Fruit fly (Drosophila melanogaster): ENCODE measurements around the gene mRpL9.

mRpL9 gene

dm6 chr3R:15342926-15343685 lies 12.6 kb downstream of the mRpL9 start, which contains the start of gene Nagk (continued):
- TF ChIP-seq her (GFP tag; optimal IDR thresholded peaks at IDR 0.05), result peak; percentile 40
- peak; percentile 67 for TF ChIP-seq Hsf (GFP tag; optimal IDR thresholded peaks at IDR 0.05)
- peak; percentile 19; the same call in 1 of the 3 replicates for TF ChIP-seq CG11695 (GFP tag; IDR thresholded peaks at IDR 0.05)
- peak; percentile 13; the same call in 1 of the 2 replicates for TF ChIP-seq Atf6 (GFP tag; IDR thresholded peaks at IDR 0.05)
- TF ChIP-seq gem (tag; optimal IDR thresholded peaks at IDR 0.05), result peak; percentile 73
- TF ChIP-seq Dek (tag; optimal IDR thresholded peaks at IDR 0.05), result peak; percentile 35
- TF ChIP-seq Kr (GFP tag; optimal IDR thresholded peaks at IDR 0.05), result no peak
- TF ChIP-seq Hmx (GFP tag; optimal IDR thresholded peaks at IDR 0.05), result no peak
- TF ChIP-seq nau (GFP tag; optimal IDR thresholded peaks at IDR 0.05), result no peak
- no peak for TF ChIP-seq CG7271 (tag; optimal IDR thresholded peaks at IDR 0.05)
- peak; percentile 88 for TF ChIP-seq CG17361 (GFP tag; IDR thresholded peaks at IDR 0.05)
- no peak for TF ChIP-seq CG4404 (GFP tag; IDR thresholded peaks at IDR 0.05)
- TF ChIP-seq CG4360 (GFP tag; IDR thresholded peaks at IDR 0.05), result no peak
- TF ChIP-seq CG31441 (GFP tag; IDR thresholded peaks at IDR 0.05), result peak; percentile 70
- TF ChIP-seq tap (tag; optimal IDR thresholded peaks at IDR 0.05), result no peak
- no peak for TF ChIP-seq psq (GFP tag; optimal IDR thresholded peaks at IDR 0.05)
- TF ChIP-seq dan (GFP tag; IDR thresholded peaks at IDR 0.05), result no peak
- TF ChIP-seq Atf-2 (GFP tag; optimal IDR thresholded peaks at IDR 0.05), result peak; percentile 69
- TF ChIP-seq nerfin-2 (GFP tag; IDR thresholded peaks at IDR 0.05; ENCODE audit: partially characterized antibody), result no peak
- peak; percentile 47 for TF ChIP-seq CG9817 (tag; optimal IDR thresholded peaks at IDR 0.05)
- peak; percentile 54 for TF ChIP-seq Dad (GFP tag; optimal IDR thresholded peaks at IDR 0.05)
- no peak for TF ChIP-seq gsb (GFP tag; IDR thresholded peaks at IDR 0.05)
- peak; percentile 59 for TF ChIP-seq ind (GFP tag; optimal IDR thresholded peaks at IDR 0.05)
- no peak for TF ChIP-seq kah (GFP tag; optimal IDR thresholded peaks at IDR 0.05)
- peak; percentile 41 for TF ChIP-seq fd96Cb (tag; optimal IDR thresholded peaks at IDR 0.05)
- no peak for TF ChIP-seq Neu2 (GFP tag; optimal IDR thresholded peaks at IDR 0.05; ENCODE audit: borderline replicate concordance)
- TF ChIP-seq gfzf (GFP tag; optimal IDR thresholded peaks at IDR 0.05), result no peak
- TF ChIP-seq abd-A (tag; optimal IDR thresholded peaks at IDR 0.05), result no peak
- TF ChIP-seq CG7928 (GFP tag; optimal IDR thresholded peaks at IDR 0.05), result no peak
- 0 out of 2 replicates have a peak, but pooled peaks have one; percentile 22 for TF ChIP-seq rib (GFP tag; IDR thresholded peaks at IDR 0.05)
- TF ChIP-seq eve (GFP tag; optimal IDR thresholded peaks at IDR 0.05), result no peak
- TF ChIP-seq Meics (GFP tag; optimal IDR thresholded peaks at IDR 0.05), result peak; percentile 81
- TF ChIP-seq sima (GFP tag; optimal IDR thresholded peaks at IDR 0.05), result no peak
- TF ChIP-seq CG12769 (tag; optimal IDR thresholded peaks at IDR 0.05), result no peak
- peak; percentile 11; the same call in 1 of the 3 replicates for TF ChIP-seq Aef1 (GFP tag; IDR thresholded peaks at IDR 0.05)
- no peak for TF ChIP-seq CG17612 (GFP tag; IDR thresholded peaks at IDR 0.05)
- peak; percentile 46 for TF ChIP-seq ssp (GFP tag; IDR thresholded peaks at IDR 0.05)
- peak; percentile 20 for TF ChIP-seq NK7.1 (GFP tag; optimal IDR thresholded peaks at IDR 0.05)
- TF ChIP-seq ken (GFP tag; IDR thresholded peaks at IDR 0.05), result peak; percentile 48; the same call in 1 of the 3 replicates
- no peak for TF ChIP-seq CG3065 (GFP tag; optimal IDR thresholded peaks at IDR 0.05)
- TF ChIP-seq mam (GFP tag; optimal IDR thresholded peaks at IDR 0.05), result peak; percentile 40
- no peak for TF ChIP-seq CG3838 (GFP tag; optimal IDR thresholded peaks at IDR 0.05)
- no peak for TF ChIP-seq Sox100B (GFP tag; optimal IDR thresholded peaks at IDR 0.05)
- no peak for TF ChIP-seq pita (GFP tag; optimal IDR thresholded peaks at IDR 0.05)
- no peak for TF ChIP-seq Stat92E (GFP tag; optimal IDR thresholded peaks at IDR 0.05)
- TF ChIP-seq Dfd (GFP tag; optimal IDR thresholded peaks at IDR 0.05), result no peak
- TF ChIP-seq CG34422 (GFP tag; IDR thresholded peaks at IDR 0.05), result peak; percentile 19; the same call in 1 of the 3 replicates
- TF ChIP-seq gce (GFP tag; IDR thresholded peaks at IDR 0.05), result no peak
- TF ChIP-seq Sry-β (GFP tag; optimal IDR thresholded peaks at IDR 0.05), result no peak
- TF ChIP-seq twi (tag; optimal IDR thresholded peaks at IDR 0.05), result no peak
